Worm (Caenorhabditis elegans) whole organism, young adult: ENCODE data around the gene twk-31.

Source experiments
- B0261.1 ChIP-seq: sonication (generic microtip); optimal IDR thresholded peaks from 2 replicates; lab custom pipeline; 2016; ENCODE audit warnings: mild to moderate bottlenecking, missing genetic modification characterization, moderate library complexity, missing compliant biosample characterization
- B0336.3 ChIP-seq: fragments of 200-800 bp; sonication (Bioruptor generic); IDR thresholded peaks from 2 replicates; pipeline ENCODE4 v1.3.6; 2022; ENCODE audit warnings: missing genetic modification characterization, missing compliant biosample characterization
- F49E8.2 ChIP-seq: sonication (generic microtip); optimal IDR thresholded peaks from 3 replicates; lab custom pipeline; 2017; ENCODE audit warnings: missing genetic modification characterization, mild to moderate bottlenecking, missing compliant biosample characterization, antibody characterized with exemption, moderate library complexity; ENCODE audit not compliant: insufficient read depth
- K11D2.4 ChIP-seq: fragments of 200-800 bp; sonication (Bioruptor generic); IDR thresholded peaks from 2 replicates; pipeline ENCODE4 v1.3.6; 2022; ENCODE audit warnings: missing genetic modification reagents, missing genetic modification characterization, missing compliant biosample characterization
- K12H6.12 ChIP-seq: fragments of 200-800 bp; sonication (Bioruptor generic); optimal IDR thresholded peaks from 2 replicates; lab custom pipeline; 2018; ENCODE audit warnings: mild to moderate bottlenecking, missing genetic modification characterization, missing compliant biosample characterization
- akir-1 ChIP-seq: fragments of 200-800 bp; sonication (Bioruptor generic); optimal IDR thresholded peaks from 2 replicates; lab custom pipeline; 2018; ENCODE audit warnings: mild to moderate bottlenecking, missing genetic modification characterization, moderate library complexity, missing compliant biosample characterization
- aptf-2 ChIP-seq: fragments of 200-800 bp; sonication (Bioruptor generic); conservative IDR thresholded peaks from 2 replicates; pipeline ENCODE4 v1.3.6; 2022; ENCODE audit warnings: missing genetic modification reagents, missing genetic modification characterization, missing compliant biosample characterization
- die-1 ChIP-seq: sonication (generic microtip); optimal IDR thresholded peaks from 2 replicates; lab custom pipeline; 2016; ENCODE audit warnings: missing genotype, mild to moderate bottlenecking, missing genetic modification characterization, missing compliant biosample characterization
- dpl-1 ChIP-seq: fragments of 150-350 bp; optimal IDR thresholded peaks from 2 replicates; lab custom pipeline; 2014; ENCODE audit warnings: missing biosample characterization, missing genetic modification reagents, missing genetic modification characterization
- mxl-1 ChIP-seq: sonication (generic microtip); optimal IDR thresholded peaks from 2 replicates; lab custom pipeline; 2016; ENCODE audit warnings: missing genetic modification characterization, missing compliant biosample characterization
- sea-2 ChIP-seq: fragments of 200-800 bp; sonication (Bioruptor generic); IDR thresholded peaks from 2 replicates; pipeline ENCODE4 v1.3.6; 2022; ENCODE audit warnings: missing genetic modification characterization, missing compliant biosample characterization
- unc-62 ChIP-seq: fragments of 150-350 bp; optimal IDR thresholded peaks from 2 replicates; lab custom pipeline; 2014; ENCODE audit warnings: missing biosample characterization, missing genetic modification reagents, missing genetic modification characterization

DNA sequence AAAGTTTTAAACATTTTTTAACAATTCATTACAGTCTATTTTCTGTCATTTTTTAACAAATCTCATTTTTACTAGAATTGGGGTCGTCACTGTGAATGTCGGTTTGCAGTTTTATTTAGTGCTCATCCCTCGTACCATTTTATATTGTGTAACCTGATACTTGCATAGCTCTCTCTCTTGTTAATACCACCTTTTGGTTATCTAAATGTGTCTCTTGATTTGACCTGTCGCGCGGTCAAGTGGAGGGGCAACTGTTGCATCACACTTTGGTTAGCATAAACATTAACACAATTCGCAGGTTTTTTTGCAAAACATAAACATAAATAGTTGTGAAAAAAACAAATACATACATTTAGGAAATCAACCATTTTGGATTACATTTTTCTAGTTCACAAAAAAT lies 36.3 kb downstream of the twk-31 start:
- TF ChIP-seq akir-1 (GFP tag; lab: Kevin White, UChicago) (no peak), mxl-1 (tag; lab: Kevin White, UChicago) (no peak), dpl-1 (GFP tag; lab: Kevin White, UChicago) (no peak), die-1 (tag; lab: Kevin White, UChicago) (no peak), F49E8.2 (tag; lab: Kevin White, UChicago) (no peak), B0336.3 (GFP tag; lab: Robert Waterston, UW) (no peak), K12H6.12 (tag; lab: Kevin White, UChicago) (no peak), unc-62 (GFP tag; lab: Kevin White, UChicago) (no peak), aptf-2 (GFP tag; lab: Robert Waterston, UW) (no peak), B0261.1 (no peak), K11D2.4 (no peak), sea-2 (GFP tag; lab: Robert Waterston, UW) (no peak)
